Worm (Caenorhabditis elegans): Measurements from ENCODE around the gene srlf-33.
A peak's percentile ranks its signal among the peaks of the same experiment; 100 is the strongest.

ce11 chrIV:11883478-11883877 is 41.8 kb downstream of the srlf-33 start:
- TF ChIP-seq ztf-11 (tag; optimal IDR thresholded peaks at IDR 0.05): no peak
- no peak for TF ChIP-seq mbf-1 (tag; optimal IDR thresholded peaks at IDR 0.05)
- no peak for TF ChIP-seq unc-62 (GFP tag; optimal IDR thresholded peaks at IDR 0.05)
- no peak for TF ChIP-seq unc-55 (GFP tag; optimal IDR thresholded peaks at IDR 0.05)
- no peak for TF ChIP-seq elt-3 (tag; optimal IDR thresholded peaks at IDR 0.05)
- no peak for TF ChIP-seq lsy-2 (tag; optimal IDR thresholded peaks at IDR 0.05)
- TF ChIP-seq ceh-82 (tag; optimal IDR thresholded peaks at IDR 0.05): no peak
- peak; percentile 15 for TF ChIP-seq sma-9 (GFP tag; optimal IDR thresholded peaks at IDR 0.05)
- no peak for TF ChIP-seq sma-9 (tag; optimal IDR thresholded peaks at IDR 0.05)
- TF ChIP-seq nhr-11 (tag; optimal IDR thresholded peaks at IDR 0.05): no peak
- no peak for TF ChIP-seq mab-5 (tag; optimal IDR thresholded peaks at IDR 0.05)
- no peak for TF ChIP-seq ztf-1 (GFP tag; conservative IDR thresholded peaks at IDR 0.05)
- no peak for TF ChIP-seq skn-1 (tag; optimal IDR thresholded peaks at IDR 0.05)
- TF ChIP-seq mdl-1 (tag; optimal IDR thresholded peaks at IDR 0.05): no peak
